Worm (Caenorhabditis elegans): ENCODE measurements around the gene ctf-4.
A peak's percentile ranks its signal among the peaks of the same experiment; 100 is the strongest.

Gene ctf-4

DNA sequence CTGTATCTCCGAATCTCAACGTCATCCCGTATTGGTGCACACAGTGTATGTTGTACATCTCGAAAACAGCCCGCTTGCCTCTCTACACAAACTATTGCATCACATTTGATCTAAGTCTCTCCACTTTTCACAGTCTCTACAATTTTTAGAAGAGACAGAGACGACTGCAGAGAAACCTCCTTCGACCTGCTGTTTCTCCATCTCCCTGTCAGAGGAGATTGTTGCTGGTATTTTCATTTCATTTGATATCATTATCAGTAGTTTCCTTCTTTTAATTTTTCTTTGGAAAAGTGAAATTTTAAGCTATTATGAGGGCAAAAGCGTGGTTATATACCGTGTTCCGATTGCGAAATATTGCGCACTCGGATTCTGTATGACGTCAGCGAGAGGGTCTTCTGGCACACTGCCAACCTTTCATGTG, 24.8 kb downstream of the ctf-4 start (continued):
- TF ChIP-seq nhr-102 (tag; optimal IDR thresholded peaks at IDR 0.05) (peak; percentile 82), zag-1 (tag; optimal IDR thresholded peaks at IDR 0.05) (no peak), ctbp-1 (GFP tag; IDR thresholded peaks at IDR 0.05) (no peak), egl-27 (tag; optimal IDR thresholded peaks at IDR 0.05) (no peak), zip-11 (GFP tag; IDR thresholded peaks at IDR 0.05) (no peak), attf-4 (tag; optimal IDR thresholded peaks at IDR 0.05) (no peak), aly-2 (tag; optimal IDR thresholded peaks at IDR 0.05) (no peak), mxl-2 (GFP tag; conservative IDR thresholded peaks at IDR 0.05) (no peak), vab-7 (GFP tag; IDR thresholded peaks at IDR 0.05) (no peak), R02D3.7 (tag; optimal IDR thresholded peaks at IDR 0.05) (no peak), nhr-6 (tag; optimal IDR thresholded peaks at IDR 0.05) (peak; percentile 8), ztf-7 (tag; optimal IDR thresholded peaks at IDR 0.05) (peak; percentile 91), ces-1 (GFP tag; optimal IDR thresholded peaks at IDR 0.05) (no peak), lin-29 (GFP tag; IDR thresholded peaks at IDR 0.05) (no peak), duxl-1 (tag; optimal IDR thresholded peaks at IDR 0.05; ENCODE audit: poor library complexity) (no peak), daf-19 (GFP tag; conservative IDR thresholded peaks at IDR 0.05) (0 out of 2 replicates have a peak, but pooled peaks have one; percentile 23), dpl-1 (GFP tag; optimal IDR thresholded peaks at IDR 0.05) (peak; percentile 36), pqm-1 (tag; optimal IDR thresholded peaks at IDR 0.05) (peak; percentile 28), snpc-1.2 (GFP tag; IDR thresholded peaks at IDR 0.05) (no peak), skn-1 (tag; optimal IDR thresholded peaks at IDR 0.05) (no peak), nhr-28 (tag; optimal IDR thresholded peaks at IDR 0.05) (peak; percentile 95), mdl-1 (tag; optimal IDR thresholded peaks at IDR 0.05) (peak; percentile 70 to 72), snpc-4 (tag; optimal IDR thresholded peaks at IDR 0.05) (no peak), ceh-82 (tag; optimal IDR thresholded peaks at IDR 0.05) (no peak), fkh-10 (GFP tag; optimal IDR thresholded peaks at IDR 0.05) (no peak), D1046.2 (GFP tag; IDR thresholded peaks at IDR 0.05) (no peak), lsy-2 (tag; optimal IDR thresholded peaks at IDR 0.05) (peak in 1 of 2 experiments; percentile 73), mxl-3 (GFP tag; optimal IDR thresholded peaks at IDR 0.05) (peak; percentile 75), lin-1 (GFP tag; IDR thresholded peaks at IDR 0.05) (no peak; the same call in 1 of the 2 replicates), F37D6.2 (tag; optimal IDR thresholded peaks at IDR 0.05) (peak; percentile 33), nhr-10 (tag; optimal IDR thresholded peaks at IDR 0.05) (peak; percentile 71), lin-38 (GFP tag; IDR thresholded peaks at IDR 0.05) (peak; percentile 38), pha-4 (GFP tag; IDR thresholded peaks at IDR 0.05) (peak; percentile 82), pha-4 (tag; optimal IDR thresholded peaks at IDR 0.05) (no peak), mep-1 (tag; optimal IDR thresholded peaks at IDR 0.05) (peak; percentile 65), php-3 (GFP tag; IDR thresholded peaks at IDR 0.05) (no peak), Y48G9A.11 (GFP tag; IDR thresholded peaks at IDR 0.05) (no peak), mes-2 (tag; optimal IDR thresholded peaks at IDR 0.05; ENCODE audit: poor library complexity, severe bottlenecking) (peak; percentile 61), egl-43 (GFP tag; IDR thresholded peaks at IDR 0.05) (no peak), F49E8.2 (tag; optimal IDR thresholded peaks at IDR 0.05; ENCODE audit: borderline replicate concordance) (no peak), lin-15B (tag; optimal IDR thresholded peaks at IDR 0.05) (no peak), unc-130 (GFP tag; optimal IDR thresholded peaks at IDR 0.05) (no peak), Y105C5A.15 (GFP tag; IDR thresholded peaks at IDR 0.05) (no peak), gei-8 (GFP tag; optimal IDR thresholded peaks at IDR 0.05) (no peak), F10B5.3 (tag; optimal IDR thresholded peaks at IDR 0.05) (no peak), hif-1 (tag; optimal IDR thresholded peaks at IDR 0.05) (peak in 1 of 2 experiments; percentile 51), T26A8.4 (GFP tag; IDR thresholded peaks at IDR 0.05) (peak; percentile 77; the same call in 1 of the 2 replicates), nhr-25 (tag; optimal IDR thresholded peaks at IDR 0.05; ENCODE audit: borderline replicate concordance, insufficient read depth) (no peak), zip-2 (tag; optimal IDR thresholded peaks at IDR 0.05) (peak; percentile 96), unc-62 (GFP tag; optimal IDR thresholded peaks at IDR 0.05 in 1 of 2) (peak in 1 of 2 experiments; percentile 96), unc-62 (tag; optimal IDR thresholded peaks at IDR 0.05) (no peak), tag-97 (GFP tag; IDR thresholded peaks at IDR 0.05) (no peak)

Measured in whole organism, L4 larva.